Fruit fly (Drosophila melanogaster): Measurements from ENCODE around the gene CG34355.

Gene CG34355

dm6 chr3R:23818879-23819408 is 15.3 kb downstream of the CG34355 start, which contains the start of the genes CG33111 and eIF4G2 (continued):
- TF ChIP-seq Spps (tag; optimal IDR thresholded peaks at IDR 0.05), result no peak
- TF ChIP-seq zfh1 (GFP tag; IDR thresholded peaks at IDR 0.05), result no peak
- TF ChIP-seq gsb-n (tag; optimal IDR thresholded peaks at IDR 0.05), result peak; percentile 22
- peak; percentile 57 for TF ChIP-seq nerfin-2 (GFP tag; IDR thresholded peaks at IDR 0.05; ENCODE audit: partially characterized antibody)
- TF ChIP-seq eve (GFP tag; optimal IDR thresholded peaks at IDR 0.05), result no peak
- TF ChIP-seq CG7839 (tag; optimal IDR thresholded peaks at IDR 0.05), result peak; percentile 15
- no peak for TF ChIP-seq CG5245 (GFP tag; optimal IDR thresholded peaks at IDR 0.05)
- TF ChIP-seq exex (tag; optimal IDR thresholded peaks at IDR 0.05), result no peak
- peak in 1 of 2 experiments; percentile 44 for TF ChIP-seq insv (GFP tag; optimal IDR thresholded peaks at IDR 0.05)
- peak; percentile 69; the same call in 2 of the 3 replicates for TF ChIP-seq CG11560 (tag; IDR thresholded peaks at IDR 0.05)
- no peak for TF ChIP-seq CG12236 (GFP tag; optimal IDR thresholded peaks at IDR 0.05)
- TF ChIP-seq CG9817 (tag; optimal IDR thresholded peaks at IDR 0.05), result peak; percentile 14
- TF ChIP-seq Aef1 (GFP tag; IDR thresholded peaks at IDR 0.05), result no peak; the same call in 2 of the 3 replicates
- peak; percentile 55 for TF ChIP-seq CG2712 (tag; optimal IDR thresholded peaks at IDR 0.05)
- peak; percentile 60 for TF ChIP-seq sna (GFP tag; IDR thresholded peaks at IDR 0.05; ENCODE audit: partially characterized antibody)
- TF ChIP-seq CG8765 (GFP tag; IDR thresholded peaks at IDR 0.05), result no peak
- TF ChIP-seq CG18011 (GFP tag; optimal IDR thresholded peaks at IDR 0.05), result no peak
- peak; percentile 63 for TF ChIP-seq gcm (GFP tag; optimal IDR thresholded peaks at IDR 0.05)
- no peak for TF ChIP-seq scrt (GFP tag; optimal IDR thresholded peaks at IDR 0.05)
- peak; percentile 6 for TF ChIP-seq NfI (GFP tag; optimal IDR thresholded peaks at IDR 0.05)
- peak; percentile 73 for TF ChIP-seq trem (tag; optimal IDR thresholded peaks at IDR 0.05)
- TF ChIP-seq CG31224 (GFP tag; IDR thresholded peaks at IDR 0.05), result no peak
- no peak for TF ChIP-seq hth (optimal IDR thresholded peaks at IDR 0.05)
- peak; percentile 17 for TF ChIP-seq ftz-f1 (GFP tag; optimal IDR thresholded peaks at IDR 0.05)
- TF ChIP-seq btn (GFP tag; optimal IDR thresholded peaks at IDR 0.05), result no peak
- TF ChIP-seq nau (GFP tag; optimal IDR thresholded peaks at IDR 0.05), result no peak
- TF ChIP-seq CG6683 (GFP tag; optimal IDR thresholded peaks at IDR 0.05), result no peak
- no peak for TF ChIP-seq cwo (GFP tag; optimal IDR thresholded peaks at IDR 0.05)
- TF ChIP-seq dpn (GFP tag; optimal IDR thresholded peaks at IDR 0.05), result peak; percentile 39 to 42
- TF ChIP-seq sqz (GFP tag; optimal IDR thresholded peaks at IDR 0.05), result peak; percentile 91
- TF ChIP-seq Dek (tag; optimal IDR thresholded peaks at IDR 0.05), result peak; percentile 25
- TF ChIP-seq Nf-YC (tag; optimal IDR thresholded peaks at IDR 0.05), result peak; percentile 58
- TF ChIP-seq zen2 (GFP tag; IDR thresholded peaks at IDR 0.05; ENCODE audit: partially characterized antibody), result peak; percentile 70; the same call in 2 of the 3 replicates
- peak; percentile 34 for TF ChIP-seq grau (tag; optimal IDR thresholded peaks at IDR 0.05)
- peak; percentile 27 for TF ChIP-seq CG12942 (GFP tag; optimal IDR thresholded peaks at IDR 0.05)
- TF ChIP-seq BtbVII (GFP tag; optimal IDR thresholded peaks at IDR 0.05), result peak; percentile 33
- TF ChIP-seq bcd (GFP tag; optimal IDR thresholded peaks at IDR 0.05), result no peak
- TF ChIP-seq CG11695 (GFP tag; IDR thresholded peaks at IDR 0.05), result 0 out of 3 replicates have a peak, but pooled peaks have one; percentile 12
- TF ChIP-seq CG13424 (tag; optimal IDR thresholded peaks at IDR 0.05), result peak; percentile 33
- no peak for TF ChIP-seq ind (GFP tag; optimal IDR thresholded peaks at IDR 0.05)
- TF ChIP-seq pan (optimal IDR thresholded peaks at IDR 0.05), result no peak
- no peak for TF ChIP-seq pan (GFP tag; optimal IDR thresholded peaks at IDR 0.05 in 1 of 2, IDR thresholded peaks at IDR 0.05 in 1 of 2)
- TF ChIP-seq dysf (GFP tag; IDR thresholded peaks at IDR 0.05), result peak; percentile 6; the same call in 1 of the 3 replicates
- TF ChIP-seq slbo (GFP tag; IDR thresholded peaks at IDR 0.05), result peak; percentile 64; the same call in 1 of the 2 replicates
- peak; percentile 22 for TF ChIP-seq Camta (GFP tag; optimal IDR thresholded peaks at IDR 0.05)
- TF ChIP-seq phol (tag; optimal IDR thresholded peaks at IDR 0.05), result peak; percentile 66
- 0 out of 2 replicates have a peak, but pooled peaks have one; percentile 34 for TF ChIP-seq CG1024 (GFP tag; IDR thresholded peaks at IDR 0.05)
- no peak for TF ChIP-seq CG4328 (GFP tag; optimal IDR thresholded peaks at IDR 0.05)
- peak; percentile 40 for TF ChIP-seq Xbp1 (GFP tag; optimal IDR thresholded peaks at IDR 0.05)
- TF ChIP-seq CG3163 (GFP tag; optimal IDR thresholded peaks at IDR 0.05), result no peak

All from whole organism, embryonic.